Worm (Caenorhabditis elegans) whole organism, L4 larva: Measurements from ENCODE around the gene srd-19.

Experiments used
- lin-15B ChIP-seq: fragments of 150-350 bp; sonication (generic microtip); optimal IDR thresholded peaks from 3 replicates; lab custom pipeline; 2014; ENCODE audit warnings: missing biosample characterization, missing genetic modification characterization
- pha-4 ChIP-seq, 2 experiments: fragments of 150-350 bp in 1 of 2; fragments of 200-800 bp in 1 of 2; sonication (Bioruptor generic) in 1 of 2; IDR thresholded peaks in 1 of 2; optimal IDR thresholded peaks in 1 of 2; 2 replicates each; pipeline versions ENCODE4 v1.3.6 to Lab custom; 2014 to 2022; ENCODE audit warnings: missing genetic modification characterization in 2 of 2, missing genetic modification reagents in 2 of 2, missing biosample characterization in 1 of 2, missing compliant biosample characterization in 1 of 2
- skn-1 ChIP-seq: fragments of 150-350 bp; optimal IDR thresholded peaks from 2 replicates; lab custom pipeline; 2014; ENCODE audit warnings: missing biosample characterization, missing genetic modification characterization
- spr-3 ChIP-seq: fragments of 200-800 bp; sonication (Bioruptor generic); optimal IDR thresholded peaks from 2 replicates; lab custom pipeline; 2018; ENCODE audit warnings: mild to moderate bottlenecking, missing genetic modification characterization, missing compliant biosample characterization

ce11 chrV:13457858-13458257 lies 29.3 kb upstream of the srd-19 start, which contains the start of gene F25H9.2:
- TF ChIP-seq spr-3 (GFP tag; lab: Kevin White, UChicago) (no peak), lin-15B (tag; lab: Kevin White, UChicago) (no peak), pha-4 (GFP tag; IDR thresholded peaks at IDR 0.05; lab: Robert Waterston, UW) (no peak), pha-4 (tag; optimal IDR thresholded peaks at IDR 0.05; lab: Kevin White, UChicago) (no peak), skn-1 (tag; lab: Kevin White, UChicago) (no peak)
